Worm (Caenorhabditis elegans) whole organism, late embryonic: ENCODE data around the gene btb-12.

Source experiments
- C38D4.7 ChIP-seq: fragments of 200-800 bp; sonication (Bioruptor generic); optimal IDR thresholded peaks from 2 replicates; lab custom pipeline; 2018; ENCODE audit warnings: mild to moderate bottlenecking, missing genetic modification characterization, moderate library complexity, missing compliant biosample characterization
- K02D7.2 ChIP-seq: sonication (generic microtip); optimal IDR thresholded peaks from 2 replicates; lab custom pipeline; 2017; ENCODE audit warnings: mild to moderate bottlenecking, missing genetic modification characterization, missing compliant biosample characterization
- K09A11.1 ChIP-seq: sonication (generic microtip); optimal IDR thresholded peaks from 2 replicates; lab custom pipeline; 2017; ENCODE audit warnings: antibody characterized with exemption, mild to moderate bottlenecking, missing genetic modification characterization, missing compliant biosample characterization; ENCODE audit not compliant: insufficient read depth
- T23F11.4 ChIP-seq: fragments of 200-800 bp; sonication (Bioruptor generic); optimal IDR thresholded peaks from 2 replicates; lab custom pipeline; 2018; ENCODE audit warnings: mild to moderate bottlenecking, missing genetic modification characterization, missing compliant biosample characterization
- Y22D7AL.16 ChIP-seq: sonication (generic microtip); optimal IDR thresholded peaks from 2 replicates; lab custom pipeline; 2016; ENCODE audit warnings: missing genetic modification characterization, missing compliant biosample characterization
- ama-1 ChIP-seq: fragments of 150-350 bp; optimal IDR thresholded peaks from 2 replicates; lab custom pipeline; 2014
- ceh-19 ChIP-seq: fragments of 200-800 bp; sonication (Bioruptor generic); optimal IDR thresholded peaks from 2 replicates; lab custom pipeline; 2018; ENCODE audit warnings: mild to moderate bottlenecking, missing genetic modification characterization, missing compliant biosample characterization
- ceh-2 ChIP-seq: sonication (generic microtip); optimal IDR thresholded peaks from 2 replicates; lab custom pipeline; 2016; ENCODE audit warnings: missing genotype, missing genetic modification characterization, missing compliant biosample characterization
- ceh-22 ChIP-seq: sonication (generic microtip); optimal IDR thresholded peaks from 2 replicates; lab custom pipeline; 2017; ENCODE audit warnings: missing biosample characterization, missing genetic modification characterization
- ceh-24 ChIP-seq: sonication (generic microtip); optimal IDR thresholded peaks from 2 replicates; lab custom pipeline; 2016; ENCODE audit warnings: mild to moderate bottlenecking, missing genetic modification characterization, missing compliant biosample characterization
- ceh-30 ChIP-seq: fragments of 150-350 bp; optimal IDR thresholded peaks from 2 replicates; lab custom pipeline; 2014; ENCODE audit warnings: missing biosample characterization, missing genetic modification characterization
- ceh-45 ChIP-seq: fragments of 200-800 bp; sonication (Bioruptor generic); IDR thresholded peaks from 2 replicates; pipeline ENCODE4 v1.3.6; 2022; ENCODE audit warnings: missing genetic modification reagents, missing genetic modification characterization, missing compliant biosample characterization
- ceh-48 ChIP-seq: sonication (generic microtip); optimal IDR thresholded peaks from 2 replicates; lab custom pipeline; 2016; ENCODE audit warnings: missing genetic modification characterization, inconsistent platforms, missing compliant biosample characterization
- ceh-6 ChIP-seq: fragments of 200-800 bp; sonication (Bioruptor generic); optimal IDR thresholded peaks from 2 replicates; lab custom pipeline; 2018; ENCODE audit warnings: mild to moderate bottlenecking, missing genetic modification characterization, missing compliant biosample characterization
- che-1 ChIP-seq: sonication (generic microtip); optimal IDR thresholded peaks from 2 replicates; lab custom pipeline; 2016; ENCODE audit warnings: mild to moderate bottlenecking, missing genetic modification characterization, missing compliant biosample characterization
- elt-2 ChIP-seq: sonication (generic microtip); optimal IDR thresholded peaks from 2 replicates; lab custom pipeline; 2016; ENCODE audit warnings: missing genetic modification reagents, missing genetic modification characterization, missing compliant biosample characterization
- eyg-1 ChIP-seq: sonication (generic microtip); optimal IDR thresholded peaks from 2 replicates; lab custom pipeline; 2016; ENCODE audit warnings: missing genotype, missing genetic modification characterization, missing compliant biosample characterization
- fkh-6 ChIP-seq: sonication (generic microtip); optimal IDR thresholded peaks from 2 replicates; lab custom pipeline; 2016; ENCODE audit warnings: missing genetic modification characterization, missing compliant biosample characterization
- hlh-15 ChIP-seq: sonication (generic microtip); optimal IDR thresholded peaks from 2 replicates; lab custom pipeline; 2016; ENCODE audit warnings: missing genetic modification characterization, missing compliant biosample characterization
- hlh-30 ChIP-seq: sonication (generic microtip); optimal IDR thresholded peaks from 2 replicates; lab custom pipeline; 2017; ENCODE audit warnings: antibody characterized with exemption, missing genetic modification characterization, missing compliant biosample characterization; ENCODE audit not compliant: insufficient read depth
- hlh-6 ChIP-seq: sonication (generic microtip); optimal IDR thresholded peaks from 2 replicates; lab custom pipeline; 2016; ENCODE audit warnings: missing genotype, missing genetic modification characterization, missing compliant biosample characterization
- madf-2 ChIP-seq: sonication (generic microtip); optimal IDR thresholded peaks from 2 replicates; lab custom pipeline; 2017; ENCODE audit warnings: missing genetic modification characterization, missing compliant biosample characterization
- mec-3 ChIP-seq: sonication (generic microtip); optimal IDR thresholded peaks from 2 replicates; lab custom pipeline; 2016; ENCODE audit warnings: borderline replicate concordance, missing genetic modification characterization, missing compliant biosample characterization
- nhr-11 ChIP-seq: fragments of 150-350 bp; optimal IDR thresholded peaks from 2 replicates; lab custom pipeline; 2014; ENCODE audit warnings: missing biosample characterization, missing genetic modification characterization
- nhr-232 ChIP-seq: sonication (generic microtip); optimal IDR thresholded peaks from 2 replicates; lab custom pipeline; 2016; ENCODE audit warnings: missing genetic modification characterization, missing compliant biosample characterization
- npax-4 ChIP-seq: sonication (generic microtip); optimal IDR thresholded peaks from 2 replicates; lab custom pipeline; 2016; ENCODE audit warnings: missing genetic modification characterization, missing compliant biosample characterization
- odd-2 ChIP-seq: sonication (generic microtip); optimal IDR thresholded peaks from 2 replicates; lab custom pipeline; 2017; ENCODE audit warnings: antibody characterized with exemption, mild to moderate bottlenecking, missing genetic modification characterization, missing compliant biosample characterization
- pat-9 ChIP-seq: fragments of 200-800 bp; sonication (Bioruptor generic); optimal IDR thresholded peaks from 2 replicates; lab custom pipeline; 2018; ENCODE audit warnings: mild to moderate bottlenecking, missing genetic modification characterization, moderate library complexity, missing compliant biosample characterization
- pha-2 ChIP-seq: sonication (generic microtip); optimal IDR thresholded peaks from 2 replicates; lab custom pipeline; 2017; ENCODE audit warnings: mild to moderate bottlenecking, missing genetic modification characterization, missing compliant biosample characterization
- pros-1 ChIP-seq: fragments of 150-350 bp; optimal IDR thresholded peaks from 2 replicates; lab custom pipeline; 2014; ENCODE audit warnings: missing biosample characterization, missing genetic modification reagents, missing genetic modification characterization
- rnt-1 ChIP-seq: sonication (generic microtip); optimal IDR thresholded peaks from 2 replicates; lab custom pipeline; 2016; ENCODE audit warnings: missing genetic modification characterization, missing compliant biosample characterization
- sox-4 ChIP-seq: sonication (generic microtip); optimal IDR thresholded peaks from 2 replicates; lab custom pipeline; 2017; ENCODE audit warnings: mild to moderate bottlenecking, missing genetic modification characterization, inconsistent platforms, missing compliant biosample characterization
- tbx-2 ChIP-seq: sonication (generic microtip); optimal IDR thresholded peaks from 2 replicates; lab custom pipeline; 2016; ENCODE audit warnings: missing genetic modification characterization, missing compliant biosample characterization
- ttx-3 ChIP-seq: sonication (generic microtip); optimal IDR thresholded peaks from 2 replicates; lab custom pipeline; 2016; ENCODE audit warnings: missing genetic modification reagents, missing genetic modification characterization, missing compliant biosample characterization
- unc-42 ChIP-seq: sonication (generic microtip); optimal IDR thresholded peaks from 2 replicates; lab custom pipeline; 2016; ENCODE audit warnings: missing genotype, missing genetic modification characterization, missing compliant biosample characterization
- unc-55 ChIP-seq: sonication (generic microtip); optimal IDR thresholded peaks from 2 replicates; lab custom pipeline; 2017; ENCODE audit warnings: missing biosample characterization, missing genetic modification reagents, missing genetic modification characterization
- zip-5 ChIP-seq: sonication (generic microtip); optimal IDR thresholded peaks from 2 replicates; lab custom pipeline; 2016; ENCODE audit warnings: missing genetic modification characterization, missing compliant biosample characterization
- ztf-16 ChIP-seq: sonication (generic microtip); optimal IDR thresholded peaks from 2 replicates; lab custom pipeline; 2017; ENCODE audit warnings: missing genetic modification characterization, missing compliant biosample characterization

Gene btb-12

DNA sequence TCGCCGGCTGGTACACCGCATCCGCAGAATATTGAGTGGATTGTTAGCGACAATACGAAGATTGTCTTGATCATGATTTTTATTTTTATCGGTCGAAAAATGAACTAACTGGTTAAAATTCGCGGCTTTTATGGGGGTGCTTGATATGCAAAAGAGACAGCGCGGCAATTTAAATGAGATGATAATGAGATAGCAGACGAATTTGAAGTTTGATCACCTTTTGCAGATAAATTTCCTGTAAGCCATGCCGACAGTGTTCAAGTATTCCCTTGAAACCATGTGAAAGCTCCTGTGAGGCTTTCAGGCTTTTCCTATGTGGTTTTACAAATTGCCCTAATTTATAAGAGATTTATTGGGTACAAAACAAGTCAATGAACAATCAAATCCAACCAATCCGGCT, 8.8 kb upstream of the btb-12 start, which contains the start of gene ZC204.17:
Gene ZC204.17, minus strand, starts transcription at position 101 of the 400 bp plus-strand sequence.
- TF ChIP-seq Y22D7AL.16 (tag; lab: Kevin White, UChicago) (no peak), eyg-1 (tag; lab: Kevin White, UChicago) (no peak), C38D4.7 (GFP tag; lab: Kevin White, UChicago) (no peak), sox-4 (tag; lab: Kevin White, UChicago) (no peak), mec-3 (tag; lab: Kevin White, UChicago) (no peak), elt-2 (tag; lab: Kevin White, UChicago) (no peak), rnt-1 (tag; lab: Kevin White, UChicago) (no peak), hlh-15 (tag; lab: Kevin White, UChicago) (no peak), ceh-30 (tag; lab: Kevin White, UChicago) (no peak), zip-5 (no peak), unc-55 (no peak), T23F11.4 (GFP tag; lab: Kevin White, UChicago) (no peak), hlh-30 (tag; lab: Kevin White, UChicago) (no peak), ama-1 (lab: Kevin White, UChicago) (no peak), hlh-6 (tag; lab: Kevin White, UChicago) (no peak), pros-1 (tag; lab: Kevin White, UChicago) (no peak), fkh-6 (tag; lab: Kevin White, UChicago) (no peak), odd-2 (tag; lab: Kevin White, UChicago) (no peak), ceh-24 (tag; lab: Kevin White, UChicago) (no peak), che-1 (tag; lab: Kevin White, UChicago) (no peak)

DNA sequence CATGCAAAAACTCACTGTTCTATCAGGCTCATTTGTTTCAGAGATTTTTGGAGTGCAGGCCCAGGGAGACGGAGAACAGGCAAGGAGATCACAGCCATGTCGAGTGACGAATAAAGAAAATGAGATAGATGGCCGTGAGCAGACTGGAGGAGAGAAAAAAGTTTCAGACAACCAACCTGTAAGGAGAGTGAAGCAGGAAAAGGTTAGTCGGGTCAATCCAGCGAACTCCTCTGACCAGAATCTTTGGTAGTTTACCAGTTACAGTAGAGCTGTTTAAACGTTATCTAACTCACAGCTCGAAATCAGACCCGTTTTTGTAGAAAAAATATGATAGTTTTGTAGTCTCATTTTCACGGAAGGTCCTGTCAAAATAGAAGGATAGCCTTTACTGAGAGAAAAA, 6.2 kb upstream of the btb-12 start, which contains the start of gene fbxb-21:
Gene fbxb-21, minus strand, starts transcription at position 101 of the 400 bp plus-strand sequence.
- TF ChIP-seq ceh-48 (tag; lab: Kevin White, UChicago) (no peak), ztf-16 (tag; lab: Kevin White, UChicago) (no peak), ceh-19 (GFP tag; lab: Kevin White, UChicago) (no peak), ceh-45 (GFP tag; lab: Robert Waterston, UW) (no peak), odd-2 (tag; lab: Kevin White, UChicago) (no peak), tbx-2 (no peak), pat-9 (tag; lab: Kevin White, UChicago) (no peak), madf-2 (tag; lab: Kevin White, UChicago) (no peak), nhr-11 (tag; lab: Kevin White, UChicago) (no peak), nhr-232 (tag; lab: Kevin White, UChicago) (no peak), ceh-2 (tag; lab: Kevin White, UChicago) (no peak), pha-2 (tag; lab: Kevin White, UChicago) (no peak), ceh-24 (tag; lab: Kevin White, UChicago) (no peak), ttx-3 (no peak), ceh-22 (tag; lab: Kevin White, UChicago) (no peak)
- TF ChIP-seq, all 69 proteins: peak for 0

DNA sequence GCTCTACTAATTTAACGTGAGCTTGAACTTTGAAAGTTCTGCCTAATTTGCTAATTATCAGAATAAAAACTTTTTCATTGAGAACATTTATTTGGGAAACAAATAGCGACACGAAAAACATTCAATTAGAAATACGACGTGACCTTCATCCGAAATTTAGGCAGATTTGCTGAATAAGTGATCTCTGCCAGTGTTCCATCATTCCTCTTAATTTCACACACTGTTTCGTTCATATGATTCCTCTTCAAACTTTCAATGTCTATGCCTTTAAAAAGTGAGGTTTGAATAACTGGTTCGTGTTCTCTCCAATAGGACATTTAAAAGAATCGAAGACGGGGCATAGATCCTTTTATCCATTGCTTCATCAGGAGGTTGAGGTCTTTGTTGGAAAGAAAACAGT, 4.5 kb upstream of the btb-12 start, which contains the start of gene fbxb-20:
Gene fbxb-20, minus strand, starts transcription at position 101 of the 400 bp plus-strand sequence.
- TF ChIP-seq npax-4 (tag; lab: Kevin White, UChicago) = no peak
- TF ChIP-seq unc-42 (tag; lab: Kevin White, UChicago) = no peak
- TF ChIP-seq K02D7.2 (tag; lab: Kevin White, UChicago) = no peak
- no peak for TF ChIP-seq K09A11.1 (tag; lab: Kevin White, UChicago)
- no peak for TF ChIP-seq ceh-45 (GFP tag; lab: Robert Waterston, UW)
- no peak for TF ChIP-seq che-1 (tag; lab: Kevin White, UChicago)
- TF ChIP-seq ceh-6 (GFP tag; lab: Kevin White, UChicago) = no peak
- no peak for TF ChIP-seq nhr-232 (tag; lab: Kevin White, UChicago)
